Fruit fly (Drosophila melanogaster) whole organism, embryonic: ENCODE data around the gene CG15199.

Experiments used
- Bdp1 ChIP-seq: fragments of 200-800 bp; sonication (Bioruptor generic); optimal IDR thresholded peaks from 3 replicates; lab custom pipeline; 2016; ENCODE audit warnings: missing biosample characterization, missing genetic modification characterization
- CG10959 ChIP-seq: fragments of 200-800 bp; sonication (Bioruptor generic); IDR thresholded peaks from 2 replicates; pipeline ENCODE4 v1.3.6; 2022; ENCODE audit warnings: missing biosample characterization, missing genetic modification characterization
- CG13287 ChIP-seq: fragments of 200-800 bp; sonication (Bioruptor generic); IDR thresholded peaks from 2 replicates; pipeline ENCODE4 v1.3.6; 2022; ENCODE audit warnings: missing biosample characterization, missing genetic modification characterization; ENCODE audit not compliant: partially characterized antibody
- CG14014 ChIP-seq: fragments of 200-800 bp; sonication (Bioruptor generic); IDR thresholded peaks from 2 replicates; pipeline ENCODE4 v1.3.6; 2022; ENCODE audit warnings: missing biosample characterization, missing genetic modification characterization
- CG14860 ChIP-seq: fragments of 200-800 bp; sonication (Bioruptor generic); IDR thresholded peaks from 3 replicates; pipeline ENCODE4 v1.3.6; 2022; ENCODE audit warnings: missing biosample characterization, missing genetic modification characterization; ENCODE audit not compliant: partially characterized antibody
- CG15269 ChIP-seq: fragments of 200-800 bp; sonication (Bioruptor generic); optimal IDR thresholded peaks from 2 replicates; lab custom pipeline; 2018; ENCODE audit warnings: missing biosample characterization, mild to moderate bottlenecking, missing genetic modification characterization, moderate library complexity
- CG17385 ChIP-seq: fragments of 200-800 bp; sonication (Bioruptor generic); optimal IDR thresholded peaks from 3 replicates; lab custom pipeline; 2018; ENCODE audit warnings: missing biosample characterization, mild to moderate bottlenecking, missing genetic modification characterization
- CG31224 ChIP-seq: fragments of 200-800 bp; sonication (Bioruptor generic); IDR thresholded peaks from 2 replicates; pipeline ENCODE4 v1.3.6; 2022; ENCODE audit warnings: missing biosample characterization, missing genetic modification characterization
- CG4424 ChIP-seq: fragments of 200-800 bp; sonication (Bioruptor generic); optimal IDR thresholded peaks from 3 replicates; lab custom pipeline; 2016; ENCODE audit warnings: missing biosample characterization, missing genetic modification characterization
- CG4820 ChIP-seq: fragments of 200-800 bp; sonication (Bioruptor generic); optimal IDR thresholded peaks from 3 replicates; lab custom pipeline; 2016; ENCODE audit warnings: missing biosample characterization, missing genetic modification characterization
- CG5245 ChIP-seq: fragments of 200-800 bp; sonication (Bioruptor generic); optimal IDR thresholded peaks from 3 replicates; lab custom pipeline; 2016; ENCODE audit warnings: missing biosample characterization, missing genetic modification characterization
- CG6791 ChIP-seq: fragments of 200-800 bp; sonication (Bioruptor generic); IDR thresholded peaks from 3 replicates; pipeline ENCODE4 v1.3.6; 2022; ENCODE audit warnings: missing biosample characterization, missing genetic modification characterization; ENCODE audit not compliant: partially characterized antibody
- CG9215 ChIP-seq: fragments of 200-800 bp; sonication (Bioruptor generic); IDR thresholded peaks from 2 replicates; pipeline ENCODE4 v1.3.6; 2022; ENCODE audit warnings: missing biosample characterization, missing genetic modification characterization
- CoRest ChIP-seq: fragments of 200-800 bp; sonication (Bioruptor generic); optimal IDR thresholded peaks from 3 replicates; lab custom pipeline; 2018; ENCODE audit warnings: missing biosample characterization, mild to moderate bottlenecking, missing genetic modification characterization, moderate library complexity
- D19B ChIP-seq: fragments of 200-800 bp; sonication (Bioruptor generic); optimal IDR thresholded peaks from 2 replicates; lab custom pipeline; 2017; ENCODE audit warnings: missing biosample characterization, mild to moderate bottlenecking, missing genetic modification characterization
- Dip3 ChIP-seq: fragments of 200-800 bp; sonication (Bioruptor generic); optimal IDR thresholded peaks from 3 replicates; lab custom pipeline; 2016; ENCODE audit warnings: missing biosample characterization, missing genetic modification characterization
- Dp ChIP-seq: fragments of 200-800 bp; sonication (Bioruptor generic); optimal IDR thresholded peaks from 2 replicates; lab custom pipeline; 2018; ENCODE audit warnings: missing biosample characterization, mild to moderate bottlenecking, missing genetic modification characterization, moderate library complexity
- Eip74EF ChIP-seq, 2 experiments: fragments of 200-800 bp in 1 of 2; fragments of >200 bp in 1 of 2; sonication (Bioruptor generic) in 1 of 2; optimal IDR thresholded peaks; 2 replicates each; lab custom pipeline; 2017 to 2019; ENCODE audit warnings: missing biosample characterization in 2 of 2, missing genetic modification characterization in 2 of 2, mild to moderate bottlenecking in 1 of 2, moderate library complexity in 1 of 2
- MTF-1 ChIP-seq: fragments of 200-800 bp; sonication (Bioruptor generic); optimal IDR thresholded peaks from 2 replicates; lab custom pipeline; 2018; ENCODE audit warnings: missing biosample characterization, mild to moderate bottlenecking, missing genetic modification characterization, borderline replicate concordance
- NK7.1 ChIP-seq: fragments of 200-800 bp; sonication (Bioruptor generic); optimal IDR thresholded peaks from 3 replicates; lab custom pipeline; 2016; ENCODE audit warnings: missing biosample characterization, missing genetic modification characterization
- Nf-YC ChIP-seq: fragments of 200-800 bp; optimal IDR thresholded peaks from 3 replicates; lab custom pipeline; 2019; ENCODE audit warnings: missing biosample characterization, mild to moderate bottlenecking, missing genetic modification characterization, moderate library complexity
- Rfx ChIP-seq: fragments of 200-800 bp; sonication (Bioruptor generic); IDR thresholded peaks from 2 replicates; pipeline ENCODE4 v1.3.6; 2022; ENCODE audit warnings: missing biosample characterization, missing genetic modification characterization
- Scr ChIP-seq: fragments of 200-800 bp; sonication (Bioruptor generic); IDR thresholded peaks from 2 replicates; pipeline ENCODE4 v1.3.6; 2022; ENCODE audit warnings: missing biosample characterization, missing genetic modification characterization; ENCODE audit not compliant: partially characterized antibody
- Sox102F ChIP-seq: fragments of 200-800 bp; sonication (Bioruptor generic); optimal IDR thresholded peaks from 2 replicates; lab custom pipeline; 2018; ENCODE audit warnings: missing biosample characterization, mild to moderate bottlenecking, missing genetic modification characterization, moderate library complexity
- Usf ChIP-seq: fragments of 200-800 bp; sonication (Bioruptor generic); optimal IDR thresholded peaks from 2 replicates; lab custom pipeline; 2017; ENCODE audit warnings: missing genotype, missing biosample characterization, missing genetic modification characterization
- YL-1 ChIP-seq: fragments of 200-800 bp; sonication (Bioruptor generic); optimal IDR thresholded peaks from 3 replicates; lab custom pipeline; 2017; ENCODE audit warnings: missing biosample characterization, mild to moderate bottlenecking, missing genetic modification characterization
- cas ChIP-seq: fragments of 200-800 bp; sonication (Bioruptor generic); IDR thresholded peaks from 2 replicates; pipeline ENCODE4 v1.3.6; 2022; ENCODE audit warnings: missing biosample characterization, missing genetic modification characterization
- da ChIP-seq: fragments of 200-800 bp; sonication (Bioruptor generic); optimal IDR thresholded peaks from 2 replicates; lab custom pipeline; 2016; ENCODE audit warnings: missing biosample characterization, missing genetic modification characterization
- dpn ChIP-seq, 2 experiments: fragments of 200-800 bp; sonication (Bioruptor generic); optimal IDR thresholded peaks; 3 replicates each; lab custom pipeline; 2016; ENCODE audit warnings: missing biosample characterization in 2 of 2, missing genetic modification characterization in 2 of 2
- grau ChIP-seq: fragments of 200-800 bp; optimal IDR thresholded peaks from 3 replicates; lab custom pipeline; 2019; ENCODE audit warnings: missing biosample characterization, mild to moderate bottlenecking, missing genetic modification characterization, moderate library complexity
- gsb-n ChIP-seq: fragments of 200-800 bp; sonication (Bioruptor generic); optimal IDR thresholded peaks from 3 replicates; lab custom pipeline; 2018; ENCODE audit warnings: missing biosample characterization, mild to moderate bottlenecking, missing genetic modification characterization
- hb ChIP-seq: fragments of 200-800 bp; sonication (Bioruptor generic); IDR thresholded peaks from 3 replicates; pipeline ENCODE4 v1.3.6; 2022; ENCODE audit warnings: missing biosample characterization, missing genetic modification characterization; ENCODE audit not compliant: partially characterized antibody
- hbn ChIP-seq: fragments of 200-800 bp; sonication (Bioruptor generic); IDR thresholded peaks from 2 replicates; pipeline ENCODE4 v1.3.6; 2022; ENCODE audit warnings: missing biosample characterization, missing genetic modification characterization; ENCODE audit not compliant: partially characterized antibody
- her ChIP-seq: fragments of 200-800 bp; sonication (Bioruptor generic); optimal IDR thresholded peaks from 2 replicates; lab custom pipeline; 2016; ENCODE audit warnings: missing biosample characterization, missing genetic modification characterization
- mirr ChIP-seq: fragments of 200-800 bp; sonication (Bioruptor generic); optimal IDR thresholded peaks from 3 replicates; lab custom pipeline; 2018; ENCODE audit warnings: missing biosample characterization, mild to moderate bottlenecking, missing genetic modification characterization
- nau ChIP-seq: fragments of 200-800 bp; sonication (Bioruptor generic); optimal IDR thresholded peaks from 3 replicates; lab custom pipeline; 2017; ENCODE audit warnings: missing biosample characterization, mild to moderate bottlenecking, missing genetic modification characterization, missing genetic modification reagents
- nom ChIP-seq: fragments of 200-800 bp; sonication (Bioruptor generic); optimal IDR thresholded peaks from 2 replicates; lab custom pipeline; 2017; ENCODE audit warnings: missing biosample characterization, missing genetic modification characterization, mild to moderate bottlenecking, moderate library complexity, missing genetic modification reagents
- otp ChIP-seq: fragments of 200-800 bp; sonication (Bioruptor generic); IDR thresholded peaks from 3 replicates; pipeline ENCODE4, ENCODE4 v1.3.6; 2022; ENCODE audit warnings: missing biosample characterization, missing genetic modification characterization
- row ChIP-seq: fragments of 200-800 bp; sonication (Bioruptor generic); IDR thresholded peaks from 3 replicates; pipeline ENCODE4 v1.3.6; 2022; ENCODE audit warnings: missing biosample characterization, missing genetic modification characterization
- seq ChIP-seq: fragments of 200-800 bp; sonication (Bioruptor generic); IDR thresholded peaks from 2 replicates; pipeline ENCODE4 v1.3.6; 2022; ENCODE audit warnings: missing biosample characterization, missing genetic modification characterization
- ssp ChIP-seq: fragments of 200-800 bp; sonication (Bioruptor generic); IDR thresholded peaks from 2 replicates; pipeline ENCODE4 v1.3.6; 2022; ENCODE audit warnings: missing biosample characterization, missing genetic modification characterization
- sug ChIP-seq: fragments of 200-800 bp; optimal IDR thresholded peaks from 2 replicates; lab custom pipeline; 2019; ENCODE audit warnings: missing biosample characterization, mild to moderate bottlenecking, missing genetic modification characterization, moderate library complexity
- twi ChIP-seq: fragments of 200-800 bp; optimal IDR thresholded peaks from 2 replicates; lab custom pipeline; 2019; ENCODE audit warnings: missing biosample characterization, mild to moderate bottlenecking, missing genetic modification characterization, moderate library complexity
- unpg ChIP-seq: fragments of 200-800 bp; sonication (Bioruptor generic); optimal IDR thresholded peaks from 3 replicates; lab custom pipeline; 2018; ENCODE audit warnings: missing biosample characterization, mild to moderate bottlenecking, missing genetic modification characterization, moderate library complexity
- vnd ChIP-seq: fragments of 200-800 bp; sonication (Bioruptor generic); IDR thresholded peaks from 3 replicates; pipeline ENCODE4 v1.3.6; 2022; ENCODE audit warnings: missing biosample characterization, missing genetic modification characterization; ENCODE audit not compliant: partially characterized antibody
- vvl ChIP-seq: fragments of 200-800 bp; sonication (Bioruptor generic); IDR thresholded peaks from 2 replicates; pipeline ENCODE4 v1.3.6; 2022; ENCODE audit warnings: missing biosample characterization, missing genetic modification characterization
- yki ChIP-seq: fragments of >200 bp; optimal IDR thresholded peaks from 3 replicates; lab custom pipeline; 2018
- zen2 ChIP-seq: fragments of 200-800 bp; sonication (Bioruptor generic); IDR thresholded peaks from 3 replicates; pipeline ENCODE4 v1.3.6; 2022; ENCODE audit warnings: missing biosample characterization, missing genetic modification characterization; ENCODE audit not compliant: partially characterized antibody

The CG15199 gene

DNA sequence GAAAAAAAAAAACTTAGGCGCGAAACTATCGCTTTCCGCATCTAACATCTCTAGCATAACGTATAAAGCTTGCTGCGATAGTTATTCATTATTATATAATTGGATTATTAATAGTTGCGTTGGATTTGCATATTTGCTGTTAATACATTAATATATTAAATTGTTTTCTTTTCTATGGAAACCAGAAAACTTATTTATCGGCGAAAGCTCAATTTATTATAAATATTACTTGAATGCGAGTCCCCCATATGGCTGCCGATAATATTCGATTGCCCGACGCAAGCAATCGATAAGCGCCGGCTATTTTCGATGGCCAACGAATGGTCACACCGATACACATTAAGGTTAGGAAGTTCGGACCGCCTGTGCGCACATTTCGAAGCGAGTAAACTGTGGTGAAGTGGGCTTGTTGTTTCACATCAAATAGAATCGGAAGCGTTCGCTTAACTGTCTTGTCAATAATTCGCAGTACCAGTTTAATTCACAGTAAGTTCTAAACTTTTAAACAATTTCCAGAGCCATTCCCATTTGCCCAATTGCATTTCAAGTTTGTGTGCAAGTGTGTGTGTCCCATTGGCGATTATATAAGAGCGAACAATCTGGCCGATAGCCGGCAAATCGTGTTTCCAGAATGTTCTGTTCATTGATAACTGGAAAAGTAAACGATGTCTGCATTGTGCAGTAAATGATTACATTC is 33.3 kb downstream of the CG15199 start, which contains the start of gene Hsp60A (continued):
- peak; percentile 47 for TF ChIP-seq sug
- TF ChIP-seq CG13287 (GFP tag; lab: Robert Waterston, UW) = peak; percentile 91
- no peak for TF ChIP-seq NK7.1 (GFP tag; lab: Kevin White, UChicago)
- no peak for TF ChIP-seq CG5245 (GFP tag; lab: Kevin White, UChicago)
- TF ChIP-seq Dip3 (GFP tag; lab: Kevin White, UChicago) = peak; percentile 16
- peak; percentile 49 for TF ChIP-seq Sox102F (GFP tag; lab: Kevin White, UChicago)
- peak; percentile 44 for TF ChIP-seq CG4820 (GFP tag; lab: Kevin White, UChicago)
- TF ChIP-seq Nf-YC (tag; lab: Kevin White, UChicago) = peak; percentile 53
- TF ChIP-seq her (GFP tag; lab: Kevin White, UChicago) = no peak
- peak; percentile 30; the same call in 1 of the 2 replicates for TF ChIP-seq ssp
- TF ChIP-seq gsb-n (tag; lab: Kevin White, UChicago) = no peak
- TF ChIP-seq CG6791 (GFP tag; lab: Robert Waterston, UW) = peak; percentile 78
- TF ChIP-seq CG4424 = peak; percentile 34
- no peak for TF ChIP-seq seq (GFP tag; lab: Robert Waterston, UW)
- TF ChIP-seq MTF-1 (GFP tag; lab: Kevin White, UChicago) = no peak
- TF ChIP-seq grau (tag; lab: Kevin White, UChicago) = peak; percentile 53
- TF ChIP-seq CG14860 (GFP tag; lab: Robert Waterston, UW) = peak; percentile 77
- peak; percentile 6 for TF ChIP-seq YL-1
- TF ChIP-seq Dp = peak; percentile 85
- TF ChIP-seq CG9215 = 0 out of 2 replicates have a peak, but pooled peaks have one; percentile 25
- TF ChIP-seq CG14014 = 0 out of 2 replicates have a peak, but pooled peaks have one; percentile 27
- TF ChIP-seq Rfx (GFP tag; lab: Robert Waterston, UW) = peak; percentile 56
- peak; percentile 73 for TF ChIP-seq hbn (GFP tag; lab: Robert Waterston, UW)
- TF ChIP-seq D19B (GFP tag; lab: Kevin White, UChicago) = no peak
- TF ChIP-seq vvl = 0 out of 2 replicates have a peak, but pooled peaks have one; percentile 18
- peak; percentile 80 for TF ChIP-seq vnd (GFP tag; lab: Robert Waterston, UW)
- peak; percentile 82 for TF ChIP-seq row (GFP tag; lab: Robert Waterston, UW)
- TF ChIP-seq mirr (GFP tag; lab: Kevin White, UChicago) = no peak
- no peak for TF ChIP-seq Bdp1 (GFP tag; lab: Kevin White, UChicago)
- TF ChIP-seq CG17385 = no peak
- no peak for TF ChIP-seq nau (GFP tag; lab: Kevin White, UChicago)
- TF ChIP-seq otp (GFP tag; lab: Robert Waterston, UW) = 0 out of 3 replicates have a peak, but pooled peaks have one; percentile 13
- TF ChIP-seq CG31224 = no peak; the same call in 1 of the 2 replicates
- peak; percentile 32; the same call in 1 of the 2 replicates for TF ChIP-seq CG10959 (GFP tag; lab: Robert Waterston, UW)
- peak; percentile 36; the same call in 1 of the 3 replicates for TF ChIP-seq zen2 (GFP tag; lab: Robert Waterston, UW)
- peak; percentile 87 for TF ChIP-seq Scr
- TF ChIP-seq Usf (GFP tag; lab: Kevin White, UChicago) = no peak
- TF ChIP-seq Eip74EF (GFP tag; optimal IDR thresholded peaks at IDR 0.05; lab: Kevin White, UChicago) = no peak
- peak; percentile 42 to 48 for TF ChIP-seq dpn (GFP tag; optimal IDR thresholded peaks at IDR 0.05; lab: Kevin White, UChicago)
- TF ChIP-seq twi (tag; lab: Kevin White, UChicago) = no peak
- TF ChIP-seq yki (lab: Kevin White, UChicago) = no peak
- TF ChIP-seq nom (GFP tag; lab: Kevin White, UChicago) = no peak
- TF ChIP-seq CoRest (tag; lab: Kevin White, UChicago) = peak; percentile 69
- TF ChIP-seq cas (GFP tag; lab: Robert Waterston, UW) = 0 out of 2 replicates have a peak, but pooled peaks have one; percentile 11
- peak; percentile 76; the same call in 2 of the 3 replicates for TF ChIP-seq hb (GFP tag; lab: Robert Waterston, UW)
- no peak for TF ChIP-seq da
- TF ChIP-seq unpg (GFP tag; lab: Kevin White, UChicago) = peak; percentile 60
- TF ChIP-seq CG15269 (tag; lab: Kevin White, UChicago) = peak; percentile 59
